Worm (Caenorhabditis elegans): ENCODE measurements around the gene Y48A6B.8.

DNA sequence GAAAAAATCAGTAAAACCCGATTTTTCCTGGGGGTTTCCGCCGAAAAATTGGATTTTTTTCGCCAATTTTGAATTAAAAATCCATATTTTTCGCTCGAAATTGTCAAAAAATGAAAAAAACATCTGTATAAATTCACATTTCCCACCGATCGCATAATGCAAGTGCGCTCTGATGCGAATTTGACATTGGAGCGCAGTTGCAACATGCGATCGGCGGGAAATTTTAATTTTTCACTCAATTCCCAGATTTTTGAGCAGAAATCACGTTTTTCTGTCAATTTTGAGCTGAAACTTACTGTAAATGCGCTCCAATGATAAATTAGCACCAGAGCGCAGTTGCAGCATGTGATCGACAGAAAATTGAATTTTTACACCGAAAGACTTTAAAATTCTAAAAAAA, 35.3 kb upstream of the Y48A6B.8 start:
- TF ChIP-seq nhr-42 (GFP tag; IDR thresholded peaks at IDR 0.05) (no peak), dmd-6 (GFP tag; IDR thresholded peaks at IDR 0.05) (no peak), egl-27 (tag; optimal IDR thresholded peaks at IDR 0.05) (no peak), skn-1 (tag; optimal IDR thresholded peaks at IDR 0.05) (no peak), snpc-4 (tag; optimal IDR thresholded peaks at IDR 0.05) (no peak), nhr-237 (tag; optimal IDR thresholded peaks at IDR 0.05) (no peak), lin-13 (GFP tag; optimal IDR thresholded peaks at IDR 0.05) (no peak), hlh-30 (tag; optimal IDR thresholded peaks at IDR 0.05; ENCODE audit: insufficient read depth) (no peak), nhr-6 (tag; optimal IDR thresholded peaks at IDR 0.05) (no peak)
